Fruit fly (Drosophila melanogaster) whole organism, prepupa: ENCODE measurements around the gene Polr3H.

Source experiments
- Blimp-1 ChIP-seq: fragments of 200-800 bp; sonication (Bioruptor generic); optimal IDR thresholded peaks from 3 replicates; lab custom pipeline; 2017; ENCODE audit warnings: missing biosample characterization, missing genetic modification characterization, mild to moderate bottlenecking, moderate library complexity, missing genetic modification reagents
- Gug ChIP-seq: fragments of 200-800 bp; sonication (Bioruptor generic); IDR thresholded peaks from 2 replicates; pipeline ENCODE4 v1.3.6; 2022; ENCODE audit warnings: missing biosample characterization, missing genetic modification characterization
- Hr38 ChIP-seq: sonication (Bioruptor generic); optimal IDR thresholded peaks from 2 replicates; lab custom pipeline; 2016; ENCODE audit warnings: missing biosample characterization, missing genetic modification characterization
- Hr4 ChIP-seq: fragments of 200-800 bp; sonication (Bioruptor generic); optimal IDR thresholded peaks from 3 replicates; lab custom pipeline; 2016; ENCODE audit warnings: missing biosample characterization, missing genetic modification characterization
- OdsH ChIP-seq: fragments of 200-800 bp; sonication (Bioruptor generic); optimal IDR thresholded peaks from 3 replicates; lab custom pipeline; 2016; ENCODE audit warnings: missing biosample characterization, missing genetic modification characterization
- Sox102F ChIP-seq: fragments of 200-800 bp; sonication (Bioruptor generic); optimal IDR thresholded peaks from 2 replicates; lab custom pipeline; 2016; ENCODE audit warnings: missing biosample characterization, mild to moderate bottlenecking, missing genetic modification characterization
- fd85E ChIP-seq: fragments of 200-800 bp; sonication (Bioruptor generic); optimal IDR thresholded peaks from 3 replicates; lab custom pipeline; 2016; ENCODE audit warnings: missing biosample characterization, missing genetic modification characterization
- lz ChIP-seq: fragments of 200-800 bp; sonication (Bioruptor generic); optimal IDR thresholded peaks from 3 replicates; lab custom pipeline; 2016; ENCODE audit warnings: missing biosample characterization, missing genetic modification characterization

- TF ChIP-seq Hr38 (GFP tag; lab: Kevin White, UChicago), result no peak
- TF ChIP-seq Blimp-1 (GFP tag; lab: Kevin White, UChicago), result no peak
- TF ChIP-seq lz (GFP tag; lab: Kevin White, UChicago), result no peak
- no peak for TF ChIP-seq fd85E
- TF ChIP-seq Hr4 (GFP tag; lab: Kevin White, UChicago), result no peak
- TF ChIP-seq Sox102F, result no peak
- TF ChIP-seq OdsH (GFP tag; lab: Kevin White, UChicago), result no peak
- no peak for TF ChIP-seq Gug
Observed at dm6 chr3L:11645933-11646332, 2.6 kb upstream of the Polr3H start, which contains the start of gene CG6071.
